Fruit fly (Drosophila melanogaster) whole organism, adult: ENCODE results near the gene Twdlalpha.

Experiments used
- CG11617 ChIP-seq: fragments of 200-800 bp; sonication (Bioruptor generic); optimal IDR thresholded peaks from 2 replicates; lab custom pipeline; 2017; ENCODE audit warnings: mild to moderate bottlenecking, missing biosample characterization, missing genetic modification reagents, missing genetic modification characterization
- CG12768 ChIP-seq: fragments of 200-800 bp; sonication (Bioruptor generic); optimal IDR thresholded peaks from 2 replicates; lab custom pipeline; 2017; ENCODE audit warnings: missing biosample characterization, missing genetic modification characterization, mild to moderate bottlenecking, moderate library complexity, missing genetic modification reagents
- CG14711 ChIP-seq: fragments of 200-800 bp; sonication (Bioruptor generic); optimal IDR thresholded peaks from 2 replicates; lab custom pipeline; 2018; ENCODE audit warnings: missing biosample characterization, mild to moderate bottlenecking, missing genetic modification characterization, moderate library complexity
- CG1620 ChIP-seq: fragments of 200-800 bp; sonication (Bioruptor generic); optimal IDR thresholded peaks from 2 replicates; lab custom pipeline; 2016; ENCODE audit warnings: missing biosample characterization, missing genetic modification characterization
- CG33017 ChIP-seq: fragments of 200-800 bp; sonication (Bioruptor generic); optimal IDR thresholded peaks from 2 replicates; lab custom pipeline; 2018; ENCODE audit warnings: missing biosample characterization, mild to moderate bottlenecking, missing genetic modification characterization, moderate library complexity
- CG5204 ChIP-seq: fragments of 200-800 bp; sonication (Bioruptor generic); optimal IDR thresholded peaks from 2 replicates; lab custom pipeline; 2016; ENCODE audit warnings: missing biosample characterization, missing genetic modification characterization
- CG7045 ChIP-seq: fragments of 200-800 bp; sonication (Bioruptor generic); optimal IDR thresholded peaks from 2 replicates; lab custom pipeline; 2017; ENCODE audit warnings: missing biosample characterization, mild to moderate bottlenecking, missing genetic modification characterization
- CG7101 ChIP-seq: fragments of 200-800 bp; sonication (Bioruptor generic); optimal IDR thresholded peaks from 2 replicates; lab custom pipeline; 2018; ENCODE audit warnings: missing biosample characterization, mild to moderate bottlenecking, missing genetic modification characterization, moderate library complexity
- Clk ChIP-seq: fragments of 200-800 bp; sonication (Bioruptor generic); optimal IDR thresholded peaks from 2 replicates; lab custom pipeline; 2017; ENCODE audit warnings: missing biosample characterization, missing genetic modification characterization
- Crg-1 ChIP-seq: fragments of 200-800 bp; sonication (Bioruptor generic); optimal IDR thresholded peaks from 2 replicates; lab custom pipeline; 2016; ENCODE audit warnings: missing biosample characterization, missing genetic modification characterization
- Mnt ChIP-seq: fragments of 200-800 bp; sonication (Bioruptor generic); optimal IDR thresholded peaks from 2 replicates; lab custom pipeline; 2016; ENCODE audit warnings: missing biosample characterization, mild to moderate bottlenecking, missing genetic modification characterization
- bab1 ChIP-seq: fragments of 200-800 bp; sonication (Bioruptor generic); optimal IDR thresholded peaks from 3 replicates; lab custom pipeline; 2019; ENCODE audit warnings: missing biosample characterization, mild to moderate bottlenecking, missing genetic modification characterization, moderate library complexity
- cic ChIP-seq: fragments of 200-800 bp; sonication (Bioruptor generic); optimal IDR thresholded peaks from 2 replicates; lab custom pipeline; 2017; ENCODE audit warnings: missing biosample characterization, mild to moderate bottlenecking, missing genetic modification characterization, moderate library complexity
- cnc ChIP-seq, 2 experiments: fragments of >200 bp; optimal IDR thresholded peaks; 2 replicates each; lab custom pipeline; 2017
- kay ChIP-seq: fragments of 200-800 bp; sonication (Bioruptor generic); peaks from one replicate; lab custom pipeline; 2016; ENCODE audit warnings: missing biosample characterization, missing genetic modification characterization, borderline replicate concordance
- ovo ChIP-seq: fragments of 200-800 bp; sonication (Bioruptor generic); optimal IDR thresholded peaks from 2 replicates; lab custom pipeline; 2016; ENCODE audit warnings: missing biosample characterization, missing genetic modification characterization
- pad ChIP-seq: fragments of 200-800 bp; sonication (Bioruptor generic); optimal IDR thresholded peaks from 3 replicates; lab custom pipeline; 2017; ENCODE audit warnings: missing biosample characterization, missing genetic modification characterization, mild to moderate bottlenecking, moderate library complexity, missing genetic modification reagents
- tj ChIP-seq: fragments of 200-800 bp; sonication (Bioruptor generic); optimal IDR thresholded peaks from 3 replicates; lab custom pipeline; 2017; ENCODE audit warnings: missing biosample characterization, mild to moderate bottlenecking, missing genetic modification characterization, moderate library complexity
- toe ChIP-seq: fragments of 200-800 bp; sonication (Bioruptor generic); optimal IDR thresholded peaks from 2 replicates; lab custom pipeline; 2016; ENCODE audit warnings: missing biosample characterization, missing genetic modification characterization

Twdlalpha gene

DNA sequence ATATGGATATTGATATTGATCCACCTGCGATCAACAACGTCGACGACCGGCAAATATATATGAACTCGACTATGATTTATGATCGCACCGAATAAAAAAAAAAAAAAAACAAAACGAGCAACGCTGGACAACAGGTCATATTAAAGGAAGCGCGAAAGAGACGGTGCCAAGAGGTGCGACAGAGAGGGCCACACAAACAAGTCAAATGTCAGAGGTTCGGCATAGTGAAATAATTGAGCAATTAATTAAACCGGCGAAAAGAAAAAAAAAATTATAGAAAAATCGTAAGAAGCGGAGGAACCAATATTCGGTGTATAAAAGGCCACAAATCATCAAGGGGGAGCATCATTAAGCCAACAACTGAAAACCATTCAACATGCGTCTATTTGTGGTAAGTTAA is at the start of gene Twdlalpha:
TSS of gene Twdlalpha (plus strand) at position 301 of the 400 bp plus-strand sequence.
- TF ChIP-seq CG7101 (tag; lab: Kevin White, UChicago): no peak
- no peak for TF ChIP-seq tj (GFP tag; lab: Kevin White, UChicago)
- TF ChIP-seq CG33017: no peak
- no peak for TF ChIP-seq ovo (GFP tag; lab: Kevin White, UChicago)
- no peak for TF ChIP-seq bab1
- TF ChIP-seq toe (GFP tag; lab: Kevin White, UChicago): no peak
- TF ChIP-seq CG12768 (GFP tag; lab: Kevin White, UChicago): no peak
- no peak for TF ChIP-seq Crg-1
- TF ChIP-seq CG11617 (GFP tag; lab: Kevin White, UChicago): no peak
- no peak for TF ChIP-seq cic
- TF ChIP-seq Mnt (GFP tag; lab: Kevin White, UChicago): no peak
- TF ChIP-seq CG7045 (GFP tag; lab: Kevin White, UChicago): no peak

DNA sequence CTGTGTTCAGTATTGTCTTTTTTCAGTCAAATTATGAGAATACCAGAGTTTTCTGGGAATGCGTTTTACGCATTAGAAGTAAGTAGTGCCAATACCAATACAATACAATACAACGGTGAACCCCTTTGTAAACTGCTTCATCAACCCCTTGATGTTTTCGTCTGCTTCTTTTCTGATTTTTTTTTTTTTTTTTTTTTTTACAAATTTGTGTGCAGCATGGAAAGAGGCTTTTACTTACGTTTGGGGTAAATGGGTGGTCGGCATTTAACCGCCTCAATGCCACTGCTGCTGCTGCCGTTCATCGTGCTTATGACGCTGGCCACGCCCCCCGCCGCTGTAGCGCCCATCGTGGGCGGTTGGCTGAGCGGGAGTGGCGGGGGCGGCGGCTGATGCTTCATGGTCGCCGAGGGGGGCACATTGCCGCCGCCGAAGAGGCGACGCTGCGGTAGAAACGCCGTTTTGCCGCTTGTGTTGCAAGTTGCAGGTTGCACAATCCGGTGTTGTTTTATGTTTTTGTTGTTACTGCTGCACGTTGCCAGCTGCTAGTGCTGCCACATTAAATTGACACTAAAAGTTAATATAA is 48.8 kb upstream of the Twdlalpha start:
- TF ChIP-seq ovo (GFP tag; lab: Kevin White, UChicago): no peak
- no peak for TF ChIP-seq CG7101 (tag; lab: Kevin White, UChicago)
- no peak for TF ChIP-seq CG12768 (GFP tag; lab: Kevin White, UChicago)
- TF ChIP-seq pad (GFP tag; lab: Kevin White, UChicago): peak; percentile 34
- TF ChIP-seq CG33017: no peak
- TF ChIP-seq Crg-1: no peak
- TF ChIP-seq kay: no peak

dm6 chrX:16694477-16694876 is 48.2 kb upstream of the Twdlalpha start:
- TF ChIP-seq pad (GFP tag; lab: Kevin White, UChicago): peak; percentile 86
- TF ChIP-seq CG11617 (GFP tag; lab: Kevin White, UChicago): peak; percentile 23
- no peak for TF ChIP-seq CG5204 (GFP tag; lab: Kevin White, UChicago)
- TF ChIP-seq CG12768 (GFP tag; lab: Kevin White, UChicago): no peak
- no peak for TF ChIP-seq Clk (GFP tag; lab: Kevin White, UChicago)
- no peak for TF ChIP-seq CG33017
- no peak for TF ChIP-seq toe (GFP tag; lab: Kevin White, UChicago)
- TF ChIP-seq ovo (GFP tag; lab: Kevin White, UChicago): peak; percentile 90
- no peak for TF ChIP-seq Crg-1
- TF ChIP-seq Mnt (GFP tag; lab: Kevin White, UChicago): no peak
- peak; percentile 48 for TF ChIP-seq CG14711 (tag; lab: Kevin White, UChicago)
- peak; percentile 8 for TF ChIP-seq CG7101 (tag; lab: Kevin White, UChicago)
- no peak for TF ChIP-seq CG7045 (GFP tag; lab: Kevin White, UChicago)
- peak; percentile 36 for TF ChIP-seq cic
- no peak for TF ChIP-seq CG1620

DNA sequence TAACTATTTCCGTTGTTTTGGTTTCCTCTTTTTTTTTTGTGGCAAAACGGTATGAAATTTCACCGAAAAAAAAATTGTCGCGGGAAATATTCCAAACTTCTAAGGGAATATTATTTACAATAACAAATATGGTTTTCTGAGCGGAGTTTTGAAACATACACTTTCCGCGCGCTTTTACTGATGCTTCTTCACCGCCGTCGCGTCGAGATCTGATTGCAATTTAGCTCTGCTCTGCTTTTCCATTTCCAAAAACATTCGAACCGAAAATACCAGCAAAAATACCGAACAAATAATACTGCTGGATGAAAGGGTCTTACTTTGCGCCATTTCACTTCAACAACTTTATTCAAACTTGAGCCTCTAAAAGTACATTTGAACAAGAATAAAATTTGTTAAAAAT is 47.7 kb upstream of the Twdlalpha start, which contains the start of gene Septin4:
TSS of gene Septin4 (minus strand) at position 215 of the 400 bp plus-strand sequence.
- TF ChIP-seq kay: peak; percentile 63
- no peak for TF ChIP-seq Crg-1

DNA sequence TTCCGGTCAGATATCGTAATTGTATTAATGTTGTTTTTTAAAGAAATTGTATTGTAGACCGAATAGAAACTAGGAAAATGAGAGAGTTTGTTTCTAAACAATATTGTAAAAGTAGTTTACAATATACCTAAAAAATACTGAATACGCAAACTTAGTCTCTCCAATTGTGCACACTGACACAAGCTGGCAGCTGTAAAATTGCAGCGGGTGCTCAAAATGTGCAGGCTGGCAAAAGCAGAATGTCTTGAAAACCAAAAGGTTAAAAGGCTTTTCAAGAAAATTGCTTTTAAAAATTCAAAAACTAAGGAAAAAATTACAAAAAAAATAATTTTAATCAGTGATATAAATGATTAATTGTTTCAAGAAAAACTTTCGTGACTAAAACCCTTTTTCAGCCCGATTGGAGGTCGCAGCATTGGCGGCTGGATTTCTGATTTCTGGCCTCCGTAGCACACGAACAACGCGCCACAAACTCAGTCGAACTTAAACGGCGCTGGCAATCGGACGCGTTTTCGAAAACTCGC is 46.9 kb upstream of the Twdlalpha start, which contains the start of gene CG4678:
TSS of gene CG4678 (plus strand) at position 474 of the 524 bp plus-strand sequence.
- peak; percentile 31 for TF ChIP-seq CG1620
- peak; percentile 9 for TF ChIP-seq bab1
- no peak for TF ChIP-seq CG12768 (GFP tag; lab: Kevin White, UChicago)

DNA sequence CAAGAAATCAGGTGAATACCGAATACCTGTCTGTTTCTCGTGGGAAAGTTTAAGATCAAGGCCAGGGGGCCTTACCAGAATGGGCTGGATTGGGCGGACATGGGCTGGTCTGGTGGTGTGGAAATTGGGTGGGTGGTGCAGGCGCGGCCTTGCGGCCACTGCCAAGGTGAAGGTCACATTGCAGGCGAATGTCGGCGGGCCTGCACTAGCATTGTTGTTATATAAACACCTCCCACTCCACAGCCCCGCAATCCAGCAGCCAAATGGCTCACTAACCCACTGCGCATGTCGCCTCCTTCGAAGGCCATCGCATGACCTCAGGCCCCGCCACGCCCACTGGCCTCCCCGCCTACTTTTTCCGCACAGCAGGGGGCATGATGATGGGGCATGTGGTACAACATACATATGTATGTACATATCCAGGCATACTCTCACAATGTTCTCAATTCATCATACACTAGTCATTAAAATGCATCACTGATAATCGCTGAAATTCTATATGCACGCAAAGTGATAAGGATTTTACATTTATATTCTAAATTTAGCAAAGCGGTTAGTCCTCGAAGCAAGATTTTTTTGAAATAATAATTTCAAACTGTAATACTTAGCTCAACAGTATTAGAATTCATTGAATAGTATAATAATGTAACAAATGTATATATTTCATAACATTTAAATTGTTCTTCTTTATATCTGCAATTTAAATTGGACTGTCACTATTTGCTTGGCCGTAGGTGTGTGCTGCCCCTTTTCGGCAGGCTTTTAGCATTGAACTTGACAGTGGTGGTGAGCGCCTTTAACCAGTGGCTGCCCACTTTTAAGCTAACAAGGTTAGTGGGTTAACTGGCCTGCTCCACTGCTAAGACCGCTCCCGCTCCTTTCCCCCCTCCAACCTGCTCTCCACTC is 45.8 kb upstream of the Twdlalpha start:
- no peak for TF ChIP-seq CG14711 (tag; lab: Kevin White, UChicago)
- no peak for TF ChIP-seq CG12768 (GFP tag; lab: Kevin White, UChicago)
- no peak for TF ChIP-seq cic

DNA sequence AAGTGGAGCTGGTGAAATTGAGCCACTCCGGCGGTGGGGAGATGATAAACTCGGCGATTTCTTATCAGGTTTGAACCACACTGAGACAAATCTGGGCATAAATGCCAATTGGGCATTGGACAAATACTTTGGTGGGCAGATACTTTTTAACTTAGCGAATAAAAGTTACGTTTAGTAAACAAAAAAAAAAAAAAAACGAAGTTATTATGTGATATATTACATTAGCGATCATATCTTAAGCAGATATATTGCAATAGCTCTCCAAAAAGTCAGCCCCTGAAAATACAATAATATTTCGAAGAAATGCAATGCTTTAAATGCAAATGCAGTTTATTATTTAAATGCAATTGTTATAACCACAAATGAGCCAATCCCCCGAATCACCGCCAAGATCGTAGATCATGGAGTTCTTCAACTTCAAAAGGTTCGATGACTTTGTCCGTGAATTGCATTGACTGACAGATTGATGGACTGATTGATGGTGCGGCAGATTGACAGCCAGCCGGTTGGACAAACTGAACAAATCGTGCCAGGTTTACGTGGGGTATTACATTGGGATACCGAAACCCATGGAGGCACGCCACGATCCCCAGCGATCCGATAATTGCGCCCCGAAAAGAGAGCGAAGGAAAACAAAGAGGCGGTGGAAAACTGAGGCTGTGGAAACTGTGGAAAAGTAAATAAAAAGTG is 44.6 kb upstream of the Twdlalpha start:
- TF ChIP-seq CG33017 (no peak), CG5204 (GFP tag; lab: Kevin White, UChicago) (no peak), Clk (GFP tag; lab: Kevin White, UChicago) (no peak), pad (GFP tag; lab: Kevin White, UChicago) (no peak), CG1620 (no peak), CG12768 (GFP tag; lab: Kevin White, UChicago) (no peak), Crg-1 (no peak), CG7101 (tag; lab: Kevin White, UChicago) (no peak), tj (GFP tag; lab: Kevin White, UChicago) (no peak), CG11617 (GFP tag; lab: Kevin White, UChicago) (no peak), bab1 (no peak), cnc (optimal IDR thresholded peaks at IDR 0.05; lab: Kevin White, UChicago) (no peak), CG7045 (GFP tag; lab: Kevin White, UChicago) (no peak), cic (no peak)
